Worm (Caenorhabditis elegans): ENCODE measurements around the gene mdt-4.

ce11 chrII:4968863-4969262 lies 25.1 kb upstream of the mdt-4 start, which contains the start of gene shc-2:
- no peak for TF ChIP-seq him-1 (tag; optimal IDR thresholded peaks at IDR 0.05)
- TF ChIP-seq dao-5 (tag; optimal IDR thresholded peaks at IDR 0.05): no peak
